Fruit fly (Drosophila melanogaster): ENCODE results near the gene Reck.

DNA sequence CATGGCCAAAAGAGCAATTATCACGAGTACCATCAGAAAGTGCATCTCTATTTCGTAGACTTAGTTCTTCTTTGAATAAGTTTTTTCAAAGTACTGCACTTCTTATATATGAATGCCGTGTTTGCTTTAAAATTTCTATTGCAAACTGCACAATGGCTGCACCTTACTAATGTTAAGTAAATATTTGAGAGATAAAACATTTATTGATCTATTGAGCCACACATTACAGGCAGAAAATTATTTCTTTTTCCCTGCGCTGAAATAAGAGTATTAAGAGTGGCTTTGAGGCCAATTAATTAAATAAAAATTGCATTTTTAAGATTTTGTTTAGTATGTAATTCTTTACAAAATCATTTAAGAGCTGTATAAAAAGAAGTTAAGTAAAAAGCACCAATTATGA lies 39.4 kb upstream of the Reck start, which contains the start of gene CG43680:
- TF ChIP-seq psq (optimal IDR thresholded peaks at IDR 0.05), result no peak
- TF ChIP-seq EcR (GFP tag; optimal IDR thresholded peaks at IDR 0.05), result no peak
- no peak for TF ChIP-seq usp (GFP tag; optimal IDR thresholded peaks at IDR 0.05)
- TF ChIP-seq Dll (optimal IDR thresholded peaks at IDR 0.05), result no peak

Measured in whole organism.